Fruit fly (Drosophila melanogaster) whole organism, embryonic: ENCODE measurements around the gene Gclc.

Experiments used
- Atf3 ChIP-seq: fragments of 200-800 bp; sonication (Bioruptor generic); optimal IDR thresholded peaks from 3 replicates; lab custom pipeline; 2016; ENCODE audit warnings: missing biosample characterization, missing genetic modification characterization
- Bdp1 ChIP-seq: fragments of 200-800 bp; sonication (Bioruptor generic); optimal IDR thresholded peaks from 3 replicates; lab custom pipeline; 2016; ENCODE audit warnings: missing biosample characterization, missing genetic modification characterization
- Blimp-1 ChIP-seq: fragments of 200-800 bp; sonication (Bioruptor generic); optimal IDR thresholded peaks from 3 replicates; lab custom pipeline; 2018; ENCODE audit warnings: missing biosample characterization, missing genetic modification characterization, mild to moderate bottlenecking, moderate library complexity, missing genetic modification reagents
- BtbVII ChIP-seq: fragments of 200-800 bp; sonication (Bioruptor generic); optimal IDR thresholded peaks from 3 replicates; lab custom pipeline; 2017; ENCODE audit warnings: missing biosample characterization, mild to moderate bottlenecking, missing genetic modification characterization
- C15 ChIP-seq: fragments of 200-800 bp; sonication (Bioruptor generic); IDR thresholded peaks from 3 replicates; pipeline ENCODE4 v1.3.6; 2022; ENCODE audit warnings: missing biosample characterization, missing genetic modification characterization
- CG1024 ChIP-seq: fragments of 200-800 bp; sonication (Bioruptor generic); IDR thresholded peaks from 2 replicates; pipeline ENCODE4 v1.3.6; 2022; ENCODE audit warnings: missing biosample characterization, missing genetic modification characterization
- CG10267 ChIP-seq: fragments of 200-800 bp; sonication (Bioruptor generic); optimal IDR thresholded peaks from 2 replicates; lab custom pipeline; 2018; ENCODE audit warnings: missing biosample characterization, mild to moderate bottlenecking, missing genetic modification characterization, moderate library complexity
- CG12071 ChIP-seq: fragments of 200-800 bp; sonication (Bioruptor generic); optimal IDR thresholded peaks from 3 replicates; lab custom pipeline; 2018; ENCODE audit warnings: missing biosample characterization, mild to moderate bottlenecking, missing genetic modification characterization
- CG14050 ChIP-seq: fragments of 200-800 bp; sonication (Bioruptor generic); IDR thresholded peaks from 3 replicates; pipeline ENCODE4 v1.3.6; 2022; ENCODE audit warnings: missing biosample characterization, missing genetic modification characterization
- CG15011 ChIP-seq: fragments of 200-800 bp; sonication (Bioruptor generic); optimal IDR thresholded peaks from 3 replicates; lab custom pipeline; 2018; ENCODE audit warnings: missing biosample characterization, mild to moderate bottlenecking, missing genetic modification characterization
- CG16813 ChIP-seq: fragments of 200-800 bp; sonication (Bioruptor generic); IDR thresholded peaks from 3 replicates; pipeline ENCODE4 v1.3.6; 2022; ENCODE audit warnings: missing biosample characterization, missing genetic modification characterization; ENCODE audit not compliant: partially characterized antibody
- CG18011 ChIP-seq: fragments of 200-800 bp; sonication (Bioruptor generic); optimal IDR thresholded peaks from 2 replicates; lab custom pipeline; 2017; ENCODE audit warnings: missing biosample characterization, missing genetic modification characterization, mild to moderate bottlenecking, moderate library complexity, missing genotype
- CG18619 ChIP-seq: fragments of 200-800 bp; sonication (Bioruptor generic); optimal IDR thresholded peaks from 3 replicates; lab custom pipeline; 2017; ENCODE audit warnings: missing biosample characterization, mild to moderate bottlenecking, missing genetic modification characterization
- CG2129 ChIP-seq: fragments of 200-800 bp; sonication (Bioruptor generic); IDR thresholded peaks from 2 replicates; pipeline ENCODE4 v1.3.6; 2022; ENCODE audit warnings: missing biosample characterization, missing genetic modification characterization; ENCODE audit not compliant: partially characterized antibody
- CG2202 ChIP-seq: fragments of 200-800 bp; sonication (Bioruptor generic); optimal IDR thresholded peaks from 2 replicates; lab custom pipeline; 2018; ENCODE audit warnings: missing biosample characterization, mild to moderate bottlenecking, missing genetic modification characterization
- CG30020 ChIP-seq: fragments of 200-800 bp; optimal IDR thresholded peaks from 2 replicates; lab custom pipeline; 2019; ENCODE audit warnings: missing biosample characterization, mild to moderate bottlenecking, missing genetic modification characterization, moderate library complexity
- CG32767 ChIP-seq: fragments of 200-800 bp; sonication (Bioruptor generic); IDR thresholded peaks from 2 replicates; pipeline ENCODE4 v1.3.6; 2022; ENCODE audit warnings: missing biosample characterization, missing genetic modification characterization
- CG33213 ChIP-seq: fragments of 200-800 bp; sonication (Bioruptor generic); optimal IDR thresholded peaks from 3 replicates; lab custom pipeline; 2016; ENCODE audit warnings: missing biosample characterization, missing genetic modification characterization
- CG34376 ChIP-seq: fragments of 200-800 bp; sonication (Bioruptor generic); optimal IDR thresholded peaks from 2 replicates; lab custom pipeline; 2018; ENCODE audit warnings: missing biosample characterization, mild to moderate bottlenecking, missing genetic modification characterization
- CG6254 ChIP-seq: fragments of 200-800 bp; sonication (Bioruptor generic); optimal IDR thresholded peaks from 3 replicates; lab custom pipeline; 2017; ENCODE audit warnings: mild to moderate bottlenecking, missing biosample characterization, missing genetic modification reagents, missing genetic modification characterization
- CG8290 ChIP-seq, 3 experiments: fragments of 200-800 bp; sonication (Bioruptor generic); optimal IDR thresholded peaks; 2 replicates each; lab custom pipeline; 2016 to 2019; ENCODE audit warnings: missing biosample characterization in 3 of 3, missing genetic modification characterization in 3 of 3, mild to moderate bottlenecking in 2 of 3, moderate library complexity in 1 of 3
- CG9932 ChIP-seq: fragments of 200-800 bp; sonication (Bioruptor generic); IDR thresholded peaks from 2 replicates; pipeline ENCODE4 v1.3.6; 2022; ENCODE audit warnings: missing biosample characterization, missing genetic modification characterization
- D19B ChIP-seq: fragments of 200-800 bp; sonication (Bioruptor generic); optimal IDR thresholded peaks from 2 replicates; lab custom pipeline; 2017; ENCODE audit warnings: missing biosample characterization, mild to moderate bottlenecking, missing genetic modification characterization
- Doc3 ChIP-seq: fragments of 200-800 bp; sonication (Bioruptor generic); IDR thresholded peaks from 3 replicates; pipeline ENCODE4 v1.3.6; 2022; ENCODE audit warnings: missing biosample characterization, missing genetic modification characterization; ENCODE audit not compliant: partially characterized antibody
- Dref ChIP-seq: fragments of 200-800 bp; sonication (Bioruptor generic); IDR thresholded peaks from 2 replicates; pipeline ENCODE4 v1.3.6; 2022; ENCODE audit warnings: missing biosample characterization, missing genetic modification characterization
- E2f1 ChIP-seq: fragments of 200-800 bp; sonication (Bioruptor generic); IDR thresholded peaks from 2 replicates; pipeline ENCODE4 v1.3.6; 2022; ENCODE audit warnings: missing biosample characterization, missing genetic modification characterization
- Hsf ChIP-seq: fragments of 200-800 bp; sonication (Bioruptor generic); optimal IDR thresholded peaks from 3 replicates; lab custom pipeline; 2016; ENCODE audit warnings: missing biosample characterization, missing genetic modification characterization
- Lhr ChIP-seq: fragments of 200-800 bp; sonication (Bioruptor generic); optimal IDR thresholded peaks from 3 replicates; lab custom pipeline; 2017; ENCODE audit warnings: mild to moderate bottlenecking, missing biosample characterization, missing genetic modification reagents, missing genetic modification characterization
- MTF-1 ChIP-seq: fragments of 200-800 bp; sonication (Bioruptor generic); optimal IDR thresholded peaks from 2 replicates; lab custom pipeline; 2018; ENCODE audit warnings: missing biosample characterization, mild to moderate bottlenecking, missing genetic modification characterization, borderline replicate concordance
- NFAT ChIP-seq: fragments of 200-800 bp; sonication (Bioruptor generic); IDR thresholded peaks from 2 replicates; pipeline ENCODE4 v1.3.6; 2022; ENCODE audit warnings: missing biosample characterization, missing genetic modification characterization
- Nf-YB ChIP-seq: fragments of 200-800 bp; sonication (Bioruptor generic); optimal IDR thresholded peaks from 3 replicates; lab custom pipeline; 2019; ENCODE audit warnings: missing biosample characterization, mild to moderate bottlenecking, missing genetic modification characterization, moderate library complexity
- Nf-YC ChIP-seq: fragments of 200-800 bp; optimal IDR thresholded peaks from 3 replicates; lab custom pipeline; 2019; ENCODE audit warnings: missing biosample characterization, mild to moderate bottlenecking, missing genetic modification characterization, moderate library complexity
- Sox102F ChIP-seq: fragments of 200-800 bp; sonication (Bioruptor generic); optimal IDR thresholded peaks from 2 replicates; lab custom pipeline; 2018; ENCODE audit warnings: missing biosample characterization, mild to moderate bottlenecking, missing genetic modification characterization, moderate library complexity
- Tbp ChIP-seq: fragments of >200 bp; optimal IDR thresholded peaks from 2 replicates; lab custom pipeline; 2018; ENCODE audit warnings: missing biosample characterization, missing genetic modification characterization
- ab ChIP-seq: fragments of 200-800 bp; sonication (Bioruptor generic); optimal IDR thresholded peaks from 2 replicates; lab custom pipeline; 2016; ENCODE audit warnings: missing biosample characterization, missing genetic modification characterization
- ase ChIP-seq: fragments of 200-800 bp; sonication (Bioruptor generic); IDR thresholded peaks from 3 replicates; pipeline ENCODE4 v1.3.6; 2022; ENCODE audit warnings: missing biosample characterization, missing genetic modification characterization
- gce ChIP-seq: fragments of 200-800 bp; sonication (Bioruptor generic); IDR thresholded peaks from 3 replicates; pipeline ENCODE4 v1.3.6; 2022; ENCODE audit warnings: missing biosample characterization, missing genetic modification characterization
- hth ChIP-seq: fragments of >200 bp; optimal IDR thresholded peaks from 2 replicates; lab custom pipeline; 2017; ENCODE audit warnings: inconsistent platforms
- lov ChIP-seq, 2 experiments: fragments of 200-800 bp in 1 of 2; fragments of >200 bp in 1 of 2; sonication (Bioruptor generic) in 1 of 2; IDR thresholded peaks in 1 of 2; optimal IDR thresholded peaks in 1 of 2; 2 replicates in 1 of 2; 3 replicates in 1 of 2; pipeline versions ENCODE4 v1.3.6 to Lab custom; 2017 to 2022; ENCODE audit warnings: missing biosample characterization in 1 of 2, missing genetic modification characterization in 1 of 2
- nerfin-1 ChIP-seq: fragments of 200-800 bp; sonication (Bioruptor generic); optimal IDR thresholded peaks from 3 replicates; lab custom pipeline; 2019; ENCODE audit warnings: missing biosample characterization, mild to moderate bottlenecking, missing genetic modification characterization, moderate library complexity
- salm ChIP-seq: fragments of 200-800 bp; sonication (Bioruptor generic); optimal IDR thresholded peaks from 2 replicates; lab custom pipeline; 2018; ENCODE audit warnings: missing biosample characterization, mild to moderate bottlenecking, missing genetic modification characterization
- sd ChIP-seq: fragments of 200-800 bp; sonication (Bioruptor generic); optimal IDR thresholded peaks from 3 replicates; lab custom pipeline; 2018; ENCODE audit warnings: missing biosample characterization, mild to moderate bottlenecking, missing genetic modification characterization, moderate library complexity
- slp2 ChIP-seq: fragments of 200-800 bp; sonication (Bioruptor generic); optimal IDR thresholded peaks from 2 replicates; lab custom pipeline; 2016; ENCODE audit warnings: missing biosample characterization, missing genetic modification characterization
- sob ChIP-seq: fragments of 200-800 bp; sonication (Bioruptor generic); IDR thresholded peaks from 2 replicates; pipeline ENCODE4 v1.3.6; 2022; ENCODE audit warnings: missing biosample characterization, missing genetic modification characterization
- stwl ChIP-seq: fragments of 200-800 bp; sonication (Bioruptor generic); optimal IDR thresholded peaks from 3 replicates; lab custom pipeline; 2018; ENCODE audit warnings: missing biosample characterization, mild to moderate bottlenecking, missing genetic modification characterization, moderate library complexity
- sug ChIP-seq: fragments of 200-800 bp; optimal IDR thresholded peaks from 2 replicates; lab custom pipeline; 2019; ENCODE audit warnings: missing biosample characterization, mild to moderate bottlenecking, missing genetic modification characterization, moderate library complexity
- tio ChIP-seq: fragments of 200-800 bp; sonication (Bioruptor generic); optimal IDR thresholded peaks from 2 replicates; lab custom pipeline; 2017; ENCODE audit warnings: missing biosample characterization, missing genetic modification characterization, inconsistent platforms
- tll ChIP-seq, 2 experiments: fragments of 200-800 bp in 1 of 2; fragments of >200 bp in 1 of 2; sonication (Bioruptor generic) in 1 of 2; optimal IDR thresholded peaks; 2 replicates each; lab custom pipeline; 2017 to 2019; ENCODE audit warnings: missing biosample characterization in 2 of 2, missing genetic modification characterization in 2 of 2, mild to moderate bottlenecking in 1 of 2, moderate library complexity in 1 of 2
- usp ChIP-seq: fragments of >200 bp; optimal IDR thresholded peaks from 2 replicates; lab custom pipeline; 2017; ENCODE audit warnings: missing biosample characterization, missing genetic modification characterization

Gene Gclc

dm6 chrX:8126149-8126548 is 10.2 kb upstream of the Gclc start (continued):
- TF ChIP-seq CG32767 (GFP tag; lab: Robert Waterston, UW) (no peak), Blimp-1 (GFP tag; lab: Kevin White, UChicago) (peak; percentile 94), nerfin-1 (tag; lab: Kevin White, UChicago) (peak; percentile 46), Lhr (GFP tag; lab: Kevin White, UChicago) (peak; percentile 14), Dref (GFP tag; lab: Robert Waterston, UW) (no peak), CG1024 (GFP tag; lab: Robert Waterston, UW) (0 out of 2 replicates have a peak, but pooled peaks have one; percentile 26), Hsf (GFP tag; lab: Kevin White, UChicago) (peak; percentile 56), slp2 (GFP tag; lab: Kevin White, UChicago) (peak; percentile 7), Atf3 (GFP tag; lab: Kevin White, UChicago) (peak; percentile 38), sug (tag; lab: Kevin White, UChicago) (no peak), CG2129 (GFP tag; lab: Robert Waterston, UW) (no peak), CG10267 (tag; lab: Kevin White, UChicago) (peak; percentile 57), gce (GFP tag; lab: Robert Waterston, UW) (peak; percentile 61; the same call in 1 of the 3 replicates), MTF-1 (no peak), Bdp1 (GFP tag; lab: Kevin White, UChicago) (no peak), CG16813 (GFP tag; lab: Robert Waterston, UW) (no peak), Sox102F (GFP tag; lab: Kevin White, UChicago) (peak; percentile 88), CG12071 (GFP tag; lab: Kevin White, UChicago) (peak; percentile 20), stwl (no peak), sob (GFP tag; lab: Robert Waterston, UW) (peak; percentile 14; the same call in 1 of the 2 replicates), CG18619 (GFP tag; lab: Kevin White, UChicago) (no peak), lov (optimal IDR thresholded peaks at IDR 0.05; lab: Kevin White, UChicago) (no peak), lov (GFP tag; IDR thresholded peaks at IDR 0.05; lab: Robert Waterston, UW) (0 out of 3 replicates have a peak, but pooled peaks have one; percentile 57)

DNA sequence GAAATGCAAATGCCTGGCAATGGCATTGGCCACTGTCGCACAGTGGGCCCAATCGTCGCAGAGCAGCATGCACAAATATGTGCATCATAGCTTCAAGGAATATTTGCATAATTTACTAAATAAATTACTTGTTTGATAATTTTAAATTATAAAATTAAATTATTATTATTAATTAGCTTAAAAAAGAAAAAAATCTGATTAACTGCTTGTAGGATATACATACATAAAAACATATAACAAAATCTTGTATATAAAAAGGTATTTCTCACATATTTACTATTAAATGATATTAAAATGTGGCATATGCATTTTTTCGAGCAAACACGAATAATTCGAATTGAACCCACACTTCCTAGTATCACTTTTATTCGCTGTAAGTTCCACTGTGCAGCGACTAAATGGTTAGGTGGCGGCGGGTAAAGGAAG is 9.3 kb upstream of the Gclc start:
- 0 out of 2 replicates have a peak, but pooled peaks have one; percentile 42 for TF ChIP-seq E2f1
- no peak for TF ChIP-seq tio (GFP tag; lab: Kevin White, UChicago)
- TF ChIP-seq Nf-YB (GFP tag; lab: Kevin White, UChicago) = peak; percentile 15
- TF ChIP-seq NFAT (GFP tag; lab: Robert Waterston, UW) = 0 out of 2 replicates have a peak, but pooled peaks have one; percentile 31
- TF ChIP-seq usp (GFP tag; lab: Kevin White, UChicago) = no peak
- TF ChIP-seq CG34376 (GFP tag; lab: Kevin White, UChicago) = no peak
- no peak for TF ChIP-seq CG14050 (GFP tag; lab: Robert Waterston, UW)
- TF ChIP-seq CG2202 (tag; lab: Kevin White, UChicago) = no peak
- peak; percentile 48 for TF ChIP-seq Nf-YC
- no peak for TF ChIP-seq Doc3 (GFP tag; lab: Robert Waterston, UW)
- no peak for TF ChIP-seq C15
- TF ChIP-seq salm (tag; lab: Kevin White, UChicago) = peak; percentile 22
- no peak for TF ChIP-seq CG15011 (GFP tag; lab: Kevin White, UChicago)
- peak; percentile 18 for TF ChIP-seq CG30020
- TF ChIP-seq CG8290 (GFP tag; optimal IDR thresholded peaks at IDR 0.05; lab: Kevin White, UChicago) = no peak
- no peak for TF ChIP-seq CG8290 (tag; optimal IDR thresholded peaks at IDR 0.05; lab: Kevin White, UChicago)
- no peak for TF ChIP-seq D19B (GFP tag; lab: Kevin White, UChicago)
- TF ChIP-seq ase = no peak
- TF ChIP-seq CG18011 (GFP tag; lab: Kevin White, UChicago) = no peak
- TF ChIP-seq tll (GFP tag; optimal IDR thresholded peaks at IDR 0.05; lab: Kevin White, UChicago) = no peak
- no peak for TF ChIP-seq Tbp
- TF ChIP-seq CG6254 (GFP tag; lab: Kevin White, UChicago) = peak; percentile 59
- no peak for TF ChIP-seq CG9932 (GFP tag; lab: Robert Waterston, UW)
- TF ChIP-seq CG33213 (GFP tag; lab: Kevin White, UChicago) = no peak
- TF ChIP-seq sd (tag; lab: Kevin White, UChicago) = no peak
- TF ChIP-seq hth (lab: Kevin White, UChicago) = no peak
- TF ChIP-seq BtbVII (GFP tag; lab: Kevin White, UChicago) = no peak
- no peak for TF ChIP-seq ab (GFP tag; lab: Kevin White, UChicago)
